Worm (Caenorhabditis elegans): Measurements from ENCODE around the gene F59A6.12.

ce11 chrII:5021518-5021917 is 9.6 kb upstream of the F59A6.12 start:
- no peak for TF ChIP-seq ceh-2 (tag; optimal IDR thresholded peaks at IDR 0.05)
- no peak for TF ChIP-seq dve-1 (tag; optimal IDR thresholded peaks at IDR 0.05)
- no peak for TF ChIP-seq hlh-30 (tag; optimal IDR thresholded peaks at IDR 0.05; ENCODE audit: insufficient read depth)
- TF ChIP-seq rnt-1 (tag; optimal IDR thresholded peaks at IDR 0.05): no peak
- no peak for TF ChIP-seq lin-11 (tag; optimal IDR thresholded peaks at IDR 0.05)
- no peak for TF ChIP-seq elt-2 (tag; optimal IDR thresholded peaks at IDR 0.05)
- TF ChIP-seq odd-2 (tag; optimal IDR thresholded peaks at IDR 0.05): no peak
- TF ChIP-seq ama-1 (optimal IDR thresholded peaks at IDR 0.05): no peak
- no peak for TF ChIP-seq ttx-3 (tag; optimal IDR thresholded peaks at IDR 0.05)
